Worm (Caenorhabditis elegans) whole organism, midembryonic: Measurements from ENCODE around the gene cth-2.

Source experiments
- cog-1 ChIP-seq: sonication (generic microtip); optimal IDR thresholded peaks from 2 replicates; lab custom pipeline; 2016; ENCODE audit warnings: missing genetic modification characterization, missing compliant biosample characterization
- flt-1 ChIP-seq: fragments of 200-800 bp; sonication (Bioruptor generic); IDR thresholded peaks from 2 replicates; pipeline ENCODE4 v1.3.6; 2022; ENCODE audit warnings: missing genetic modification characterization, missing compliant biosample characterization

- TF ChIP-seq flt-1 (GFP tag; lab: Robert Waterston, UW) (no peak), cog-1 (tag; lab: Kevin White, UChicago) (no peak)
These were observed 44.5 kb upstream of the cth-2 start for ce11 chrII:7102288-7102687.
